Worm (Caenorhabditis elegans) whole organism, young adult: ENCODE data around the gene F53B7.4.
A peak's percentile ranks its signal among the peaks of the same experiment; 100 is the strongest.

Experiments used
- B0019.2 ChIP-seq: fragments of 200-800 bp; sonication (Bioruptor generic); conservative IDR thresholded peaks from 2 replicates; pipeline ENCODE4 v1.3.6; 2022; ENCODE audit warnings: missing genetic modification reagents, missing genetic modification characterization, missing compliant biosample characterization
- C17E4.6 ChIP-seq: fragments of 200-800 bp; sonication (Bioruptor generic); IDR thresholded peaks from 2 replicates; pipeline ENCODE4 v1.3.6; 2022; ENCODE audit warnings: missing genetic modification reagents, missing genetic modification characterization, missing compliant biosample characterization
- F10E7.11 ChIP-seq: sonication (generic microtip); optimal IDR thresholded peaks from 2 replicates; lab custom pipeline; 2017; ENCODE audit warnings: mild to moderate bottlenecking, missing genetic modification characterization, moderate library complexity, missing compliant biosample characterization
- F22D6.2 ChIP-seq: sonication (generic microtip); optimal IDR thresholded peaks from 2 replicates; lab custom pipeline; 2016; ENCODE audit warnings: mild to moderate bottlenecking, missing genetic modification characterization, missing compliant biosample characterization
- F23B12.7 ChIP-seq: sonication (generic microtip); optimal IDR thresholded peaks from 2 replicates; lab custom pipeline; 2017; ENCODE audit warnings: missing genetic modification characterization, mild to moderate bottlenecking, missing compliant biosample characterization, antibody characterized with exemption, moderate library complexity; ENCODE audit not compliant: insufficient read depth
- F57C9.4 ChIP-seq: sonication (generic microtip); optimal IDR thresholded peaks from 2 replicates; lab custom pipeline; 2017; ENCODE audit warnings: mild to moderate bottlenecking, missing genetic modification characterization, missing compliant biosample characterization
- Y53G8AR.9 ChIP-seq: fragments of 200-800 bp; sonication (Bioruptor generic); conservative IDR thresholded peaks from 2 replicates; pipeline ENCODE4 v1.3.6; 2022; ENCODE audit warnings: missing genetic modification reagents, missing genetic modification characterization, missing compliant biosample characterization
- ama-1 ChIP-seq, 3 experiments: fragments of 150-350 bp in 1 of 3; sonication (generic microtip) in 2 of 3; optimal IDR thresholded peaks; 2 replicates each; lab custom pipeline; 2014 to 2018; ENCODE audit warnings: missing biosample characterization in 2 of 3, missing genetic modification characterization in 2 of 3, missing genetic modification reagents in 2 of 3
- attf-3 ChIP-seq: fragments of 200-800 bp; sonication (Bioruptor generic); conservative IDR thresholded peaks from 2 replicates; pipeline ENCODE4 v1.3.6; 2022; ENCODE audit warnings: missing genetic modification reagents, missing genetic modification characterization, missing compliant biosample characterization
- attf-5 ChIP-seq: fragments of 200-800 bp; sonication (Bioruptor generic); optimal IDR thresholded peaks from 2 replicates; lab custom pipeline; 2018; ENCODE audit warnings: mild to moderate bottlenecking, missing genetic modification characterization, missing compliant biosample characterization
- bed-1 ChIP-seq: fragments of 200-800 bp; sonication (Bioruptor generic); IDR thresholded peaks from 2 replicates; pipeline ENCODE4 v1.3.6; 2022; ENCODE audit warnings: missing genetic modification reagents, missing genetic modification characterization, missing compliant biosample characterization
- ccch-3 ChIP-seq: fragments of 200-800 bp; sonication (Bioruptor generic); optimal IDR thresholded peaks from 2 replicates; lab custom pipeline; 2018; ENCODE audit warnings: mild to moderate bottlenecking, missing genetic modification characterization, missing compliant biosample characterization
- ceh-27 ChIP-seq: fragments of 200-800 bp; sonication (Bioruptor generic); optimal IDR thresholded peaks from 2 replicates; lab custom pipeline; 2018; ENCODE audit warnings: mild to moderate bottlenecking, missing genetic modification characterization, moderate library complexity, missing compliant biosample characterization
- ceh-79 ChIP-seq: sonication (generic microtip); optimal IDR thresholded peaks from 2 replicates; lab custom pipeline; 2017; ENCODE audit warnings: mild to moderate bottlenecking, missing genetic modification characterization, missing compliant biosample characterization
- dpl-1 ChIP-seq: fragments of 150-350 bp; optimal IDR thresholded peaks from 2 replicates; lab custom pipeline; 2014; ENCODE audit warnings: missing biosample characterization, missing genetic modification reagents, missing genetic modification characterization
- efl-1 ChIP-seq: fragments of 150-350 bp; optimal IDR thresholded peaks from 2 replicates; lab custom pipeline; 2014; ENCODE audit warnings: missing biosample characterization, missing genetic modification reagents, missing genetic modification characterization
- egl-18 ChIP-seq: fragments of 200-800 bp; sonication (Bioruptor generic); IDR thresholded peaks from 2 replicates; pipeline ENCODE4 v1.3.6; 2022; ENCODE audit warnings: missing genetic modification reagents, missing genetic modification characterization, missing compliant biosample characterization
- egl-44 ChIP-seq: fragments of 200-800 bp; sonication (Bioruptor generic); IDR thresholded peaks from 2 replicates; pipeline ENCODE4 v1.3.6; 2022; ENCODE audit warnings: missing genetic modification reagents, missing genetic modification characterization, missing compliant biosample characterization
- egrh-3 ChIP-seq: fragments of 200-800 bp; sonication (Bioruptor generic); IDR thresholded peaks from 2 replicates; pipeline ENCODE4 v1.3.6; 2022; ENCODE audit warnings: missing genetic modification reagents, missing genetic modification characterization, missing compliant biosample characterization
- fkh-3 ChIP-seq: sonication (generic microtip); optimal IDR thresholded peaks from 2 replicates; lab custom pipeline; 2016; ENCODE audit warnings: mild to moderate bottlenecking, missing genetic modification characterization, missing compliant biosample characterization
- him-1 ChIP-seq: sonication (generic microtip); optimal IDR thresholded peaks from 2 replicates; lab custom pipeline; 2016; ENCODE audit warnings: missing genotype, missing genetic modification reagents, missing genetic modification characterization, missing compliant biosample characterization
- hsf-1 ChIP-seq: fragments of 200-800 bp; sonication (Bioruptor generic); IDR thresholded peaks from 2 replicates; pipeline ENCODE4 v1.3.6; 2022; ENCODE audit warnings: missing genetic modification reagents, missing genetic modification characterization, missing compliant biosample characterization
- lag-1 ChIP-seq: fragments of 200-800 bp; sonication (Bioruptor generic); IDR thresholded peaks from 2 replicates; pipeline ENCODE4 v1.3.6; 2022; ENCODE audit warnings: missing genetic modification reagents, missing genetic modification characterization, missing compliant biosample characterization
- let-526 ChIP-seq: fragments of 200-800 bp; sonication (Bioruptor generic); IDR thresholded peaks from 2 replicates; pipeline ENCODE4 v1.3.6; 2022; ENCODE audit warnings: missing genetic modification reagents, missing genetic modification characterization, missing compliant biosample characterization
- let-607 ChIP-seq, 2 experiments: fragments of 200-800 bp in 1 of 2; sonication (Bioruptor generic) in 1 of 2; sonication (generic microtip) in 1 of 2; optimal IDR thresholded peaks; 2 replicates each; lab custom pipeline; 2016 to 2018; ENCODE audit warnings: mild to moderate bottlenecking in 2 of 2, missing compliant biosample characterization in 2 of 2, missing genetic modification characterization in 2 of 2, moderate library complexity in 2 of 2, missing genotype in 1 of 2
- lin-35 ChIP-seq, 3 experiments: fragments of 150-350 bp in 2 of 3; sonication (generic microtip) in 1 of 3; optimal IDR thresholded peaks; 2 replicates each; lab custom pipeline; 2014 to 2018; ENCODE audit warnings: missing biosample characterization in 3 of 3, missing genetic modification characterization in 3 of 3, missing genetic modification reagents in 3 of 3
- lin-54 ChIP-seq: fragments of 200-800 bp; sonication (Bioruptor generic); optimal IDR thresholded peaks from 2 replicates; lab custom pipeline; 2018; ENCODE audit warnings: mild to moderate bottlenecking, missing genetic modification characterization, missing compliant biosample characterization
- madf-10 ChIP-seq: sonication (generic microtip); optimal IDR thresholded peaks from 2 replicates; lab custom pipeline; 2016; ENCODE audit warnings: mild to moderate bottlenecking, missing genetic modification characterization, missing compliant biosample characterization
- madf-6 ChIP-seq: fragments of 200-800 bp; sonication (Bioruptor generic); IDR thresholded peaks from 2 replicates; pipeline ENCODE4 v1.3.6; 2022; ENCODE audit warnings: missing genetic modification reagents, missing genetic modification characterization, missing compliant biosample characterization
- mcd-1 ChIP-seq: fragments of 200-800 bp; sonication (Bioruptor generic); IDR thresholded peaks from 2 replicates; pipeline ENCODE4 v1.3.6; 2022; ENCODE audit warnings: missing genetic modification reagents, missing genetic modification characterization, missing compliant biosample characterization
- mes-4 ChIP-seq: sonication (generic microtip); optimal IDR thresholded peaks from 2 replicates; lab custom pipeline; 2016; ENCODE audit warnings: missing genotype, missing genetic modification characterization, missing compliant biosample characterization
- mxl-1 ChIP-seq: sonication (generic microtip); optimal IDR thresholded peaks from 2 replicates; lab custom pipeline; 2016; ENCODE audit warnings: missing genetic modification characterization, missing compliant biosample characterization
- nhr-27 ChIP-seq: fragments of 200-800 bp; sonication (Bioruptor generic); optimal IDR thresholded peaks from 2 replicates; lab custom pipeline; 2018; ENCODE audit warnings: mild to moderate bottlenecking, missing genetic modification characterization, moderate library complexity, missing compliant biosample characterization
- nhr-80 ChIP-seq: sonication (generic microtip); optimal IDR thresholded peaks from 2 replicates; lab custom pipeline; 2016; ENCODE audit warnings: missing genetic modification characterization, missing compliant biosample characterization
- pbrm-1 ChIP-seq: fragments of 200-800 bp; sonication (Bioruptor generic); IDR thresholded peaks from 2 replicates; pipeline ENCODE4 v1.3.6; 2022; ENCODE audit warnings: missing genetic modification reagents, missing genetic modification characterization, missing compliant biosample characterization
- repo-1 ChIP-seq: sonication (generic microtip); optimal IDR thresholded peaks from 2 replicates; lab custom pipeline; 2017; ENCODE audit warnings: mild to moderate bottlenecking, missing genetic modification characterization, missing compliant biosample characterization
- snpc-1.1 ChIP-seq: sonication (generic microtip); optimal IDR thresholded peaks from 2 replicates; lab custom pipeline; 2017; ENCODE audit warnings: missing genetic modification characterization, mild to moderate bottlenecking, missing compliant biosample characterization, antibody characterized with exemption, moderate library complexity, missing genotype, missing genetic modification reagents; ENCODE audit not compliant: insufficient read depth
- snpc-3.4 ChIP-seq: sonication (generic microtip); optimal IDR thresholded peaks from 2 replicates; lab custom pipeline; 2017; ENCODE audit warnings: missing genetic modification characterization, mild to moderate bottlenecking, missing compliant biosample characterization, antibody characterized with exemption, moderate library complexity, missing genotype, missing genetic modification reagents
- snpc-4 ChIP-seq, 5 experiments: fragments of 150-350 bp in 1 of 5; sonication (generic microtip) in 4 of 5; optimal IDR thresholded peaks; 2 replicates each; lab custom pipeline; 2014 to 2018; ENCODE audit warnings: missing genetic modification characterization in 5 of 5, missing biosample characterization in 3 of 5, antibody characterized with exemption in 2 of 5, mild to moderate bottlenecking in 2 of 5, missing compliant biosample characterization in 2 of 5, missing genotype in 2 of 5, moderate library complexity in 2 of 5, missing genetic modification reagents in 1 of 5
- unc-62 ChIP-seq: fragments of 150-350 bp; optimal IDR thresholded peaks from 2 replicates; lab custom pipeline; 2014; ENCODE audit warnings: missing biosample characterization, missing genetic modification reagents, missing genetic modification characterization
- zfh-2 ChIP-seq: fragments of 200-800 bp; sonication (Bioruptor generic); conservative IDR thresholded peaks from 2 replicates; pipeline ENCODE4 v1.3.6; 2022; ENCODE audit warnings: missing genetic modification reagents, missing genetic modification characterization, missing compliant biosample characterization
- ztf-22 ChIP-seq: fragments of 200-800 bp; sonication (Bioruptor generic); optimal IDR thresholded peaks from 2 replicates; lab custom pipeline; 2018; ENCODE audit warnings: mild to moderate bottlenecking, missing genetic modification characterization, moderate library complexity, missing compliant biosample characterization
- ztf-25 ChIP-seq: fragments of 200-800 bp; sonication (Bioruptor generic); IDR thresholded peaks from 2 replicates; pipeline ENCODE4 v1.3.6; 2022; ENCODE audit warnings: missing genetic modification reagents, missing genetic modification characterization, missing compliant biosample characterization

The F53B7.4 gene

ce11 chrV:11004094-11004493 is 1.8 kb upstream of the F53B7.4 start (continued):
- no peak for TF ChIP-seq mcd-1 (GFP tag; lab: Robert Waterston, UW)
- TF ChIP-seq let-526 (GFP tag; lab: Robert Waterston, UW), result no peak
- TF ChIP-seq fkh-3 (tag; lab: Kevin White, UChicago), result no peak

- TF ChIP-seq ama-1 (optimal IDR thresholded peaks at IDR 0.05; lab: Kevin White, UChicago), result no peak
- TF ChIP-seq ama-1 (GFP tag; optimal IDR thresholded peaks at IDR 0.05; lab: Kevin White, UChicago), result no peak
- no peak for TF ChIP-seq F57C9.4
- TF ChIP-seq let-607 (tag; optimal IDR thresholded peaks at IDR 0.05; lab: Kevin White, UChicago), result no peak
- TF ChIP-seq F23B12.7 (tag; lab: Kevin White, UChicago), result peak; percentile 50
- TF ChIP-seq mxl-1, result no peak
- TF ChIP-seq Y53G8AR.9 (GFP tag; lab: Robert Waterston, UW), result no peak
- TF ChIP-seq egrh-3, result no peak
- TF ChIP-seq ccch-3 (GFP tag; lab: Kevin White, UChicago), result no peak
- no peak for TF ChIP-seq B0019.2 (GFP tag; lab: Robert Waterston, UW)
- no peak for TF ChIP-seq madf-6
- no peak for TF ChIP-seq zfh-2
- TF ChIP-seq him-1 (tag; lab: Kevin White, UChicago), result peak; percentile 13
- no peak for TF ChIP-seq F10E7.11 (tag; lab: Kevin White, UChicago)
- TF ChIP-seq efl-1, result peak; percentile 81
- peak; percentile 79; the same call in 1 of the 2 replicates for TF ChIP-seq mcd-1 (GFP tag; lab: Robert Waterston, UW)
- TF ChIP-seq pbrm-1 (GFP tag; lab: Robert Waterston, UW), result no peak
- no peak for TF ChIP-seq hsf-1
- TF ChIP-seq nhr-80 (tag; lab: Kevin White, UChicago), result no peak
- peak; percentile 85 for TF ChIP-seq attf-5 (GFP tag; lab: Kevin White, UChicago)
- no peak for TF ChIP-seq C17E4.6 (GFP tag; lab: Robert Waterston, UW)
- peak in 1 of 3 experiments; percentile 84 for TF ChIP-seq lin-35 (GFP tag; optimal IDR thresholded peaks at IDR 0.05; lab: Kevin White, UChicago)
- TF ChIP-seq snpc-4 (GFP tag; optimal IDR thresholded peaks at IDR 0.05; lab: Kevin White, UChicago), result no peak
- TF ChIP-seq snpc-4 (tag; optimal IDR thresholded peaks at IDR 0.05; lab: Kevin White, UChicago), result peak in 1 of 4 experiments; percentile 53
- no peak for TF ChIP-seq snpc-3.4
- no peak for TF ChIP-seq ceh-27 (GFP tag; lab: Kevin White, UChicago)
- TF ChIP-seq attf-3, result peak; percentile 92
- TF ChIP-seq ztf-25 (GFP tag; lab: Robert Waterston, UW), result no peak
- TF ChIP-seq lin-54, result peak; percentile 93
- peak; percentile 56 for TF ChIP-seq dpl-1 (GFP tag; lab: Kevin White, UChicago)
These were observed 1.7 kb downstream of the F53B7.4 start, which contains the start of gene isy-1 for ce11 chrV:11000650-11001049. Gene isy-1 (minus strand): TSS chrV:11000699.

- TF ChIP-seq nhr-27 (tag; lab: Kevin White, UChicago) (no peak), lin-54 (no peak), ztf-25 (GFP tag; lab: Robert Waterston, UW) (no peak), F22D6.2 (tag; lab: Kevin White, UChicago) (no peak), snpc-1.1 (no peak), ztf-22 (GFP tag; lab: Kevin White, UChicago) (no peak), dpl-1 (GFP tag; lab: Kevin White, UChicago) (no peak), lag-1 (GFP tag; lab: Robert Waterston, UW) (no peak), repo-1 (tag; lab: Kevin White, UChicago) (no peak), egl-18 (GFP tag; lab: Robert Waterston, UW) (no peak), madf-10 (no peak), mes-4 (tag; lab: Kevin White, UChicago) (no peak), unc-62 (GFP tag; lab: Kevin White, UChicago) (no peak), ceh-79 (tag; lab: Kevin White, UChicago) (no peak), egl-44 (GFP tag; lab: Robert Waterston, UW) (no peak), bed-1 (GFP tag; lab: Robert Waterston, UW) (no peak)
These were observed 3.5 kb downstream of the F53B7.4 start, which contains the start of gene F53B7.7 for ce11 chrV:10998797-10999196. Gene F53B7.7 (plus strand): TSS chrV:10999097.
